Worm (Caenorhabditis elegans): ENCODE results near the gene mrps-7.

The mrps-7 gene

DNA sequence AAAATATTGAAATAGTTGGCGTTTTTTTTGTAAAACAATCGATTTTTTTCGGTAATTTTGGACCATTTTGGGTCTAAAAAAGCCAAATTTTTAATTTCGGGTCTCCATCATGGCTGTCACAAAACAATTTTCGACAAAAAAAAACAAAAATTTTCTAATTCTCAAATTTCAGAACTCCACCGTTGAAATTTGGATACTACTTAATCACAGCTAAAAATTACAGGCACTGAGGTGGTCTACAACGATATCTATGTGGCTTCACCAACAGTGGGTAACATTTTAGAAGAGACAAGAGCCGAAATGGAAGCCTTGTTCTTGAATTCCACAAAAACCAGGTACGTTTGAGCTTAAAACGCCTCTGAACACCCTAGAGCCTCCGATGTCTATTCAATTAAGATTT is 34.8 kb upstream of the mrps-7 start, which contains the start of gene Y57G11C.1142:
Gene Y57G11C.1142 (plus strand): TSS at position 301 of the 400 bp plus-strand sequence.
- no peak for TF ChIP-seq mab-9 (GFP tag; IDR thresholded peaks at IDR 0.05)
- TF ChIP-seq mep-1 (tag; optimal IDR thresholded peaks at IDR 0.05): no peak
- TF ChIP-seq egl-13 (tag; optimal IDR thresholded peaks at IDR 0.05): no peak
- TF ChIP-seq swsn-7 (tag; optimal IDR thresholded peaks at IDR 0.05): no peak
- TF ChIP-seq dsc-1 (tag; optimal IDR thresholded peaks at IDR 0.05): no peak
- no peak for TF ChIP-seq tbx-2 (tag; optimal IDR thresholded peaks at IDR 0.05)
- TF ChIP-seq unc-130 (tag; optimal IDR thresholded peaks at IDR 0.05): no peak
- no peak for TF ChIP-seq lin-39 (tag; optimal IDR thresholded peaks at IDR 0.05)
- no peak for TF ChIP-seq nhr-71 (tag; optimal IDR thresholded peaks at IDR 0.05)
- TF ChIP-seq fkh-10 (GFP tag; optimal IDR thresholded peaks at IDR 0.05): no peak
- no peak for TF ChIP-seq skn-1 (tag; optimal IDR thresholded peaks at IDR 0.05)
- no peak for TF ChIP-seq nhr-85 (tag)
- TF ChIP-seq fkh-4 (tag; optimal IDR thresholded peaks at IDR 0.05; ENCODE audit: borderline replicate concordance): no peak
- TF ChIP-seq sup-37 (GFP tag; optimal IDR thresholded peaks at IDR 0.05): no peak
- no peak for TF ChIP-seq C34B4.2 (tag; optimal IDR thresholded peaks at IDR 0.05)
- TF ChIP-seq grh-1 (GFP tag; IDR thresholded peaks at IDR 0.05): no peak

DNA sequence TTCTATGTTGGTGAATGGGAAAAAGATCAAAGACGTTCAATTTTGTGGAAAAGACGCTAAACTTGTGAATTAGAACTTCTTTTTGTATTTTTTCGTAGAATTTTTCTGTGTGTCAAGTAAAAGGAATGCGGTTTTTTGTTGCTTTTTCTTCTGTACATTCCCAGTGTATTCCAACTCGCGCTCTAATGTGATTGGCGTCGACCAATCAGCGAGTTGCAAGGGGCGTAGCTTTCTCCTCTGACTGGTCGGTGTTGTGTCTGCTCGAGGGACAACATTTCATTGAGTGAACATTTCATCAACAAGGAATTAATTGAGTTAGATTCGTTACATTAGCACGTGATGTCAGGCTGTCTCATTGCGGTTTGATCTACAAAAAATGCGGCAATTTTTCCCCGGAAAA is 33.4 kb upstream of the mrps-7 start:
- no peak for TF ChIP-seq swsn-7 (tag; optimal IDR thresholded peaks at IDR 0.05)
- TF ChIP-seq lsy-2 (tag; optimal IDR thresholded peaks at IDR 0.05): no peak
- no peak for TF ChIP-seq unc-98 (GFP tag; IDR thresholded peaks at IDR 0.05)
- TF ChIP-seq hpl-2 (GFP tag; optimal IDR thresholded peaks at IDR 0.05): no peak
- TF ChIP-seq nhr-237 (tag; optimal IDR thresholded peaks at IDR 0.05): no peak
- TF ChIP-seq mdl-1 (tag; optimal IDR thresholded peaks at IDR 0.05): no peak
- TF ChIP-seq pag-3 (tag; optimal IDR thresholded peaks at IDR 0.05; ENCODE audit: borderline replicate concordance, insufficient read depth): no peak
- no peak for TF ChIP-seq F16B12.6 (tag; optimal IDR thresholded peaks at IDR 0.05)
- TF ChIP-seq nhr-20 (tag; optimal IDR thresholded peaks at IDR 0.05): no peak
- TF ChIP-seq dpl-1 (GFP tag; optimal IDR thresholded peaks at IDR 0.05): no peak
- no peak for TF ChIP-seq lin-13 (GFP tag; optimal IDR thresholded peaks at IDR 0.05)
- no peak for TF ChIP-seq unc-62 (GFP tag; optimal IDR thresholded peaks at IDR 0.05)
- TF ChIP-seq nhr-47 (tag; optimal IDR thresholded peaks at IDR 0.05): no peak
- TF ChIP-seq nhr-90 (tag; optimal IDR thresholded peaks at IDR 0.05; ENCODE audit: poor library complexity): no peak
- no peak for TF ChIP-seq pax-3 (tag; optimal IDR thresholded peaks at IDR 0.05)
- TF ChIP-seq ces-1 (GFP tag; optimal IDR thresholded peaks at IDR 0.05): no peak

DNA sequence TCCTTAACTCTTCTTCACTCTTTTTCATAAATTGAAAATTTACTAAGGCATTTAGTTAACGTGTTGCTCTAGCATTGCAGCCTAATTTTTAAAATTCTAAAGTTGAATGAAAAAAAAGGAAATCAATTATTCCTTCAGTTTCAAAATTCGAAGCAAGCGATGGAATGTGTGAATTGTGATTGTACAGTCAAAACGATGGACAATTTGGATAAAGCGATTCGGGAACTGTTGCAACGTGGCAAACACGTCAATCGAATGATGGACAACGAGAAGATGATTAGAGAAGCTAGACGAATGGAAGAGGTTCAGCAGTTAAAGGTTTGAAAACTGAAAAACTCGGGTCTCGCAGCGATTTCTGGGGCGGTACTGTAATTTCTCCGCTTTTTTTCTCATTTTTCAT is 31.7 kb upstream of the mrps-7 start, which contains the start of gene Y57G11C.14:
Gene Y57G11C.14 (plus strand): TSS at position 126 of the 400 bp plus-strand sequence.
- TF ChIP-seq pqm-1 (tag; optimal IDR thresholded peaks at IDR 0.05) (no peak), ztf-4 (tag; optimal IDR thresholded peaks at IDR 0.05) (no peak), tbx-2 (tag; optimal IDR thresholded peaks at IDR 0.05) (no peak), aha-1 (tag; optimal IDR thresholded peaks at IDR 0.05) (no peak), nhr-47 (tag; optimal IDR thresholded peaks at IDR 0.05) (no peak), ama-1 (optimal IDR thresholded peaks at IDR 0.05) (peak; percentile 4)

- TF ChIP-seq aha-1 (tag; optimal IDR thresholded peaks at IDR 0.05) (no peak), elt-2 (tag; optimal IDR thresholded peaks at IDR 0.05) (no peak), nhr-77 (tag; optimal IDR thresholded peaks at IDR 0.05) (no peak), zag-1 (tag; optimal IDR thresholded peaks at IDR 0.05) (no peak), lin-14 (GFP tag; optimal IDR thresholded peaks at IDR 0.05) (no peak), snu-23 (GFP tag; optimal IDR thresholded peaks at IDR 0.05) (no peak), nhr-47 (tag; optimal IDR thresholded peaks at IDR 0.05) (no peak), ceh-82 (tag; optimal IDR thresholded peaks at IDR 0.05) (no peak), tbx-2 (tag; optimal IDR thresholded peaks at IDR 0.05) (no peak), pax-3 (tag; optimal IDR thresholded peaks at IDR 0.05) (no peak), aly-2 (tag; optimal IDR thresholded peaks at IDR 0.05) (no peak), nhr-19 (GFP tag; conservative IDR thresholded peaks at IDR 0.05) (no peak), hpl-2 (GFP tag; optimal IDR thresholded peaks at IDR 0.05) (no peak), fos-1 (tag; optimal IDR thresholded peaks at IDR 0.05) (no peak), fkh-10 (GFP tag; optimal IDR thresholded peaks at IDR 0.05) (no peak)
Observed at ce11 chrIV:14797849-14798248, 30.3 kb upstream of the mrps-7 start, which contains the start of gene arl-8. arl-8 (plus strand) TSS chrIV:14798149.

All from whole organism, L1 larva.